Worm (Caenorhabditis elegans) whole organism, early embryonic: ENCODE measurements around the gene F27D9.2.

Experiments
- B0310.2 ChIP-seq: sonication (generic microtip); optimal IDR thresholded peaks from 2 replicates; lab custom pipeline; 2016; ENCODE audit warnings: mild to moderate bottlenecking, missing genetic modification characterization, missing compliant biosample characterization
- F13C5.2 ChIP-seq: sonication (generic microtip); optimal IDR thresholded peaks from 2 replicates; lab custom pipeline; 2017; ENCODE audit warnings: mild to moderate bottlenecking, missing genetic modification characterization, inconsistent platforms, missing compliant biosample characterization
- ama-1 ChIP-seq: fragments of 150-350 bp; optimal IDR thresholded peaks from 2 replicates; lab custom pipeline; 2014
- ceh-13 ChIP-seq: fragments of 200-800 bp; sonication (Bioruptor generic); optimal IDR thresholded peaks from 2 replicates; lab custom pipeline; 2018; ENCODE audit warnings: mild to moderate bottlenecking, missing genetic modification characterization, missing compliant biosample characterization
- ceh-36 ChIP-seq: sonication (generic microtip); optimal IDR thresholded peaks from 2 replicates; lab custom pipeline; 2016; ENCODE audit warnings: missing genetic modification characterization, inconsistent platforms, missing compliant biosample characterization
- ets-7 ChIP-seq: sonication (generic microtip); optimal IDR thresholded peaks from 2 replicates; lab custom pipeline; 2016; ENCODE audit warnings: missing genotype, missing genetic modification characterization, missing compliant biosample characterization
- flt-1 ChIP-seq: fragments of 200-800 bp; sonication (Bioruptor generic); IDR thresholded peaks from 2 replicates; pipeline ENCODE4 v1.3.6; 2022; ENCODE audit warnings: missing genetic modification characterization, missing compliant biosample characterization
- hmbx-1 ChIP-seq: sonication (generic microtip); optimal IDR thresholded peaks from 2 replicates; lab custom pipeline; 2016; ENCODE audit warnings: mild to moderate bottlenecking, missing genetic modification characterization, missing compliant biosample characterization
- hmg-4 ChIP-seq: fragments of 200-800 bp; sonication (Bioruptor generic); optimal IDR thresholded peaks from 2 replicates; lab custom pipeline; 2018; ENCODE audit warnings: mild to moderate bottlenecking, missing genetic modification characterization, missing compliant biosample characterization
- pes-1 ChIP-seq: fragments of 200-800 bp; sonication (Bioruptor generic); IDR thresholded peaks from 2 replicates; pipeline ENCODE4 v1.3.6; 2022; ENCODE audit warnings: missing genetic modification reagents, missing genetic modification characterization, missing compliant biosample characterization
- scrt-1 ChIP-seq: fragments of 200-800 bp; sonication (Bioruptor generic); IDR thresholded peaks from 2 replicates; pipeline ENCODE4 v1.3.6; 2022; ENCODE audit warnings: missing genetic modification characterization, missing compliant biosample characterization
- tra-4 ChIP-seq: sonication (generic microtip); optimal IDR thresholded peaks from 2 replicates; lab custom pipeline; 2017; ENCODE audit warnings: missing genetic modification characterization, missing compliant biosample characterization

ce11 chrX:7718972-7719371, 46.2 kb downstream of the F27D9.2 start, which contains the start of gene K09F5.6:
- TF ChIP-seq B0310.2 (no peak), ama-1 (lab: Kevin White, UChicago) (no peak), scrt-1 (no peak), hmg-4 (GFP tag; lab: Kevin White, UChicago) (no peak), pes-1 (GFP tag; lab: Robert Waterston, UW) (no peak), ets-7 (no peak), tra-4 (tag; lab: Kevin White, UChicago) (no peak), hmbx-1 (tag; lab: Kevin White, UChicago) (no peak), ceh-13 (GFP tag; lab: Kevin White, UChicago) (no peak), F13C5.2 (tag; lab: Kevin White, UChicago) (no peak), flt-1 (GFP tag; lab: Robert Waterston, UW) (no peak), ceh-36 (no peak)
